Fruit fly (Drosophila melanogaster) whole organism, embryonic: Measurements from ENCODE around the gene bib.
A peak's percentile ranks its signal among the peaks of the same experiment; 100 is the strongest.

Experiments used
- Abd-B ChIP-seq: fragments of 200-800 bp; sonication (Bioruptor generic); optimal IDR thresholded peaks from 2 replicates; lab custom pipeline; 2018; ENCODE audit warnings: missing biosample characterization, mild to moderate bottlenecking, missing genetic modification characterization, moderate library complexity
- C15 ChIP-seq: fragments of 200-800 bp; sonication (Bioruptor generic); IDR thresholded peaks from 3 replicates; pipeline ENCODE4 v1.3.6; 2022; ENCODE audit warnings: missing biosample characterization, missing genetic modification characterization
- CG10321 ChIP-seq: fragments of 200-800 bp; sonication (Bioruptor generic); IDR thresholded peaks from 2 replicates; pipeline ENCODE4 v1.3.6; 2022; ENCODE audit warnings: missing biosample characterization, missing genetic modification characterization
- CG10959 ChIP-seq: fragments of 200-800 bp; sonication (Bioruptor generic); IDR thresholded peaks from 2 replicates; pipeline ENCODE4 v1.3.6; 2022; ENCODE audit warnings: missing biosample characterization, missing genetic modification characterization
- CG11093 ChIP-seq: fragments of 200-800 bp; sonication (Bioruptor generic); IDR thresholded peaks from 3 replicates; pipeline ENCODE4 v1.3.6; 2022; ENCODE audit warnings: missing biosample characterization, missing genetic modification characterization
- CG11456 ChIP-seq: fragments of 200-800 bp; sonication (Bioruptor generic); IDR thresholded peaks from 3 replicates; pipeline ENCODE4 v1.3.6; 2022; ENCODE audit warnings: missing biosample characterization, missing genetic modification characterization
- CG13624 ChIP-seq: fragments of 200-800 bp; sonication (Bioruptor generic); optimal IDR thresholded peaks from 2 replicates; lab custom pipeline; 2016; ENCODE audit warnings: missing biosample characterization, missing genetic modification characterization
- CG14965 ChIP-seq: fragments of 200-800 bp; sonication (Bioruptor generic); optimal IDR thresholded peaks from 2 replicates; lab custom pipeline; 2016; ENCODE audit warnings: missing biosample characterization, missing genetic modification characterization, borderline replicate concordance
- CG16813 ChIP-seq: fragments of 200-800 bp; sonication (Bioruptor generic); IDR thresholded peaks from 3 replicates; pipeline ENCODE4 v1.3.6; 2022; ENCODE audit warnings: missing biosample characterization, missing genetic modification characterization; ENCODE audit not compliant: partially characterized antibody
- CG16815 ChIP-seq: fragments of 200-800 bp; sonication (Bioruptor generic); optimal IDR thresholded peaks from 3 replicates; lab custom pipeline; 2017; ENCODE audit warnings: missing biosample characterization, mild to moderate bottlenecking, missing genetic modification characterization
- CG17568 ChIP-seq: fragments of 200-800 bp; sonication (Bioruptor generic); optimal IDR thresholded peaks from 2 replicates; lab custom pipeline; 2018; ENCODE audit warnings: missing biosample characterization, mild to moderate bottlenecking, missing genetic modification characterization, moderate library complexity
- CG17912 ChIP-seq: fragments of 200-800 bp; sonication (Bioruptor generic); optimal IDR thresholded peaks from 2 replicates; lab custom pipeline; 2018; ENCODE audit warnings: missing biosample characterization, mild to moderate bottlenecking, missing genetic modification characterization
- CG18011 ChIP-seq: fragments of 200-800 bp; sonication (Bioruptor generic); optimal IDR thresholded peaks from 2 replicates; lab custom pipeline; 2017; ENCODE audit warnings: missing biosample characterization, missing genetic modification characterization, mild to moderate bottlenecking, moderate library complexity, missing genotype
- CG18262 ChIP-seq: fragments of 200-800 bp; optimal IDR thresholded peaks from 3 replicates; lab custom pipeline; 2019; ENCODE audit warnings: missing biosample characterization, mild to moderate bottlenecking, missing genetic modification characterization, moderate library complexity
- CG18599 ChIP-seq: fragments of 200-800 bp; sonication (Bioruptor generic); optimal IDR thresholded peaks from 3 replicates; lab custom pipeline; 2017; ENCODE audit warnings: missing biosample characterization, missing genetic modification characterization, mild to moderate bottlenecking, moderate library complexity, missing genetic modification reagents
- CG30020 ChIP-seq: fragments of 200-800 bp; optimal IDR thresholded peaks from 2 replicates; lab custom pipeline; 2019; ENCODE audit warnings: missing biosample characterization, mild to moderate bottlenecking, missing genetic modification characterization, moderate library complexity
- CG30431 ChIP-seq: fragments of 200-800 bp; sonication (Bioruptor generic); optimal IDR thresholded peaks from 2 replicates; lab custom pipeline; 2017; ENCODE audit warnings: missing biosample characterization, missing genetic modification characterization
- CG31365 ChIP-seq: fragments of 200-800 bp; sonication (Bioruptor generic); optimal IDR thresholded peaks from 2 replicates; lab custom pipeline; 2018; ENCODE audit warnings: missing biosample characterization, mild to moderate bottlenecking, missing genetic modification characterization
- CG32532 ChIP-seq: fragments of 200-800 bp; sonication (Bioruptor generic); IDR thresholded peaks from 2 replicates; pipeline ENCODE4 v1.3.6; 2022; ENCODE audit warnings: missing biosample characterization, missing genetic modification characterization
- CG34224 ChIP-seq: fragments of 200-800 bp; sonication (Bioruptor generic); IDR thresholded peaks from 3 replicates; pipeline ENCODE4 v1.3.6; 2022; ENCODE audit warnings: missing biosample characterization, missing genetic modification characterization; ENCODE audit not compliant: partially characterized antibody
- CG5245 ChIP-seq: fragments of 200-800 bp; sonication (Bioruptor generic); optimal IDR thresholded peaks from 3 replicates; lab custom pipeline; 2016; ENCODE audit warnings: missing biosample characterization, missing genetic modification characterization
- CG6854 ChIP-seq: fragments of 200-800 bp; sonication (Bioruptor generic); optimal IDR thresholded peaks from 3 replicates; lab custom pipeline; 2017; ENCODE audit warnings: missing biosample characterization, mild to moderate bottlenecking, missing genetic modification characterization
- CG7271 ChIP-seq: fragments of 200-800 bp; sonication (Bioruptor generic); optimal IDR thresholded peaks from 2 replicates; lab custom pipeline; 2018; ENCODE audit warnings: missing biosample characterization, mild to moderate bottlenecking, missing genetic modification characterization, moderate library complexity
- CG7963 ChIP-seq: fragments of 200-800 bp; sonication (Bioruptor generic); IDR thresholded peaks from 3 replicates; pipeline ENCODE4 v1.3.6; 2022; ENCODE audit warnings: missing biosample characterization, missing genetic modification characterization; ENCODE audit not compliant: partially characterized antibody
- CG9215 ChIP-seq: fragments of 200-800 bp; sonication (Bioruptor generic); IDR thresholded peaks from 2 replicates; pipeline ENCODE4 v1.3.6; 2022; ENCODE audit warnings: missing biosample characterization, missing genetic modification characterization
- CTCF ChIP-seq: fragments of 200-800 bp; sonication (Bioruptor generic); optimal IDR thresholded peaks from 2 replicates; lab custom pipeline; 2017; ENCODE audit warnings: missing biosample characterization, mild to moderate bottlenecking, missing genetic modification characterization, moderate library complexity
- Chrac-16 ChIP-seq: fragments of 200-800 bp; sonication (Bioruptor generic); optimal IDR thresholded peaks from 3 replicates; lab custom pipeline; 2016; ENCODE audit warnings: missing biosample characterization, missing genetic modification characterization
- Dad ChIP-seq: fragments of 200-800 bp; sonication (Bioruptor generic); optimal IDR thresholded peaks from 3 replicates; lab custom pipeline; 2016; ENCODE audit warnings: missing biosample characterization, missing genetic modification characterization
- Drgx ChIP-seq: fragments of 200-800 bp; sonication (Bioruptor generic); IDR thresholded peaks from 2 replicates; pipeline ENCODE4 v1.3.6; 2022; ENCODE audit warnings: missing biosample characterization, missing genetic modification characterization
- HmgZ ChIP-seq: fragments of 200-800 bp; sonication (Bioruptor generic); optimal IDR thresholded peaks from 2 replicates; lab custom pipeline; 2018; ENCODE audit warnings: missing biosample characterization, mild to moderate bottlenecking, missing genetic modification characterization
- Jarid2 ChIP-seq: fragments of 200-800 bp; sonication (Bioruptor generic); optimal IDR thresholded peaks from 3 replicates; lab custom pipeline; 2017; ENCODE audit warnings: mild to moderate bottlenecking, missing biosample characterization, missing genetic modification reagents, missing genetic modification characterization
- Mad ChIP-seq: fragments of 200-800 bp; sonication (Bioruptor generic); optimal IDR thresholded peaks from 2 replicates; lab custom pipeline; 2016; ENCODE audit warnings: missing biosample characterization, missing genetic modification characterization
- Nf-YA ChIP-seq: fragments of 200-800 bp; sonication (Bioruptor generic); IDR thresholded peaks from 2 replicates; pipeline ENCODE4 v1.3.6; 2022; ENCODE audit warnings: missing biosample characterization, missing genetic modification characterization
- Poxn ChIP-seq: fragments of 200-800 bp; sonication (Bioruptor generic); IDR thresholded peaks from 2 replicates; pipeline ENCODE4 v1.3.6; 2022; ENCODE audit warnings: missing biosample characterization, missing genetic modification characterization
- Ptx1 ChIP-seq: fragments of 200-800 bp; sonication (Bioruptor generic); IDR thresholded peaks from 2 replicates; pipeline ENCODE4 v1.3.6; 2022; ENCODE audit warnings: missing biosample characterization, missing genetic modification characterization
- Side ChIP-seq: fragments of 200-800 bp; sonication (Bioruptor generic); optimal IDR thresholded peaks from 2 replicates; lab custom pipeline; 2016; ENCODE audit warnings: missing biosample characterization, missing genetic modification characterization
- Sox100B ChIP-seq: fragments of 200-800 bp; sonication (Bioruptor generic); optimal IDR thresholded peaks from 3 replicates; lab custom pipeline; 2018; ENCODE audit warnings: missing biosample characterization, mild to moderate bottlenecking, missing genetic modification characterization
- Spps ChIP-seq: fragments of 200-800 bp; sonication (Bioruptor generic); optimal IDR thresholded peaks from 2 replicates; lab custom pipeline; 2018; ENCODE audit warnings: missing biosample characterization, mild to moderate bottlenecking, missing genetic modification characterization
- abd-A ChIP-seq: fragments of 200-800 bp; sonication (Bioruptor generic); optimal IDR thresholded peaks from 3 replicates; lab custom pipeline; 2019; ENCODE audit warnings: missing biosample characterization, mild to moderate bottlenecking, missing genetic modification characterization, moderate library complexity
- az2 ChIP-seq: fragments of 200-800 bp; sonication (Bioruptor generic); optimal IDR thresholded peaks from 3 replicates; lab custom pipeline; 2016; ENCODE audit warnings: missing biosample characterization, missing genetic modification characterization
- crol ChIP-seq: fragments of 200-800 bp; sonication (Bioruptor generic); IDR thresholded peaks from 2 replicates; pipeline ENCODE4 v1.3.6; 2022; ENCODE audit warnings: missing biosample characterization, missing genetic modification characterization
- cwo ChIP-seq: fragments of 200-800 bp; sonication (Bioruptor generic); optimal IDR thresholded peaks from 3 replicates; lab custom pipeline; 2017; ENCODE audit warnings: missing biosample characterization, missing genetic modification characterization, mild to moderate bottlenecking, moderate library complexity, missing genetic modification reagents
- dan ChIP-seq: fragments of 200-800 bp; sonication (Bioruptor generic); IDR thresholded peaks from 2 replicates; pipeline ENCODE4 v1.3.6; 2022; ENCODE audit warnings: missing biosample characterization, missing genetic modification characterization
- eyg ChIP-seq: fragments of 200-800 bp; sonication (Bioruptor generic); optimal IDR thresholded peaks from 3 replicates; lab custom pipeline; 2016; ENCODE audit warnings: missing biosample characterization, missing genetic modification characterization
- ind ChIP-seq: fragments of 200-800 bp; sonication (Bioruptor generic); optimal IDR thresholded peaks from 3 replicates; lab custom pipeline; 2016; ENCODE audit warnings: missing biosample characterization, missing genetic modification characterization
- insv ChIP-seq, 2 experiments: fragments of 200-800 bp; sonication (Bioruptor generic); optimal IDR thresholded peaks; 3 replicates each; lab custom pipeline; 2016 to 2018; ENCODE audit warnings: missing biosample characterization in 2 of 2, missing genetic modification characterization in 2 of 2
- lilli ChIP-seq: fragments of 200-800 bp; sonication (Bioruptor generic); optimal IDR thresholded peaks from 3 replicates; lab custom pipeline; 2016; ENCODE audit warnings: missing biosample characterization, missing genetic modification characterization
- run ChIP-seq: fragments of 200-800 bp; sonication (Bioruptor generic); optimal IDR thresholded peaks from 3 replicates; lab custom pipeline; 2018; ENCODE audit warnings: missing biosample characterization, mild to moderate bottlenecking, missing genetic modification characterization
- sima ChIP-seq: fragments of 200-800 bp; sonication (Bioruptor generic); optimal IDR thresholded peaks from 2 replicates; lab custom pipeline; 2016; ENCODE audit warnings: missing biosample characterization, missing genetic modification characterization
- zfh1 ChIP-seq: fragments of 200-800 bp; sonication (Bioruptor generic); IDR thresholded peaks from 3 replicates; pipeline ENCODE4 v1.3.6; 2022; ENCODE audit warnings: missing biosample characterization, missing genetic modification characterization
- zfh2 ChIP-seq: fragments of 200-800 bp; sonication (Bioruptor generic); optimal IDR thresholded peaks from 2 replicates; lab custom pipeline; 2016; ENCODE audit warnings: missing biosample characterization, missing genetic modification characterization

bib gene

DNA sequence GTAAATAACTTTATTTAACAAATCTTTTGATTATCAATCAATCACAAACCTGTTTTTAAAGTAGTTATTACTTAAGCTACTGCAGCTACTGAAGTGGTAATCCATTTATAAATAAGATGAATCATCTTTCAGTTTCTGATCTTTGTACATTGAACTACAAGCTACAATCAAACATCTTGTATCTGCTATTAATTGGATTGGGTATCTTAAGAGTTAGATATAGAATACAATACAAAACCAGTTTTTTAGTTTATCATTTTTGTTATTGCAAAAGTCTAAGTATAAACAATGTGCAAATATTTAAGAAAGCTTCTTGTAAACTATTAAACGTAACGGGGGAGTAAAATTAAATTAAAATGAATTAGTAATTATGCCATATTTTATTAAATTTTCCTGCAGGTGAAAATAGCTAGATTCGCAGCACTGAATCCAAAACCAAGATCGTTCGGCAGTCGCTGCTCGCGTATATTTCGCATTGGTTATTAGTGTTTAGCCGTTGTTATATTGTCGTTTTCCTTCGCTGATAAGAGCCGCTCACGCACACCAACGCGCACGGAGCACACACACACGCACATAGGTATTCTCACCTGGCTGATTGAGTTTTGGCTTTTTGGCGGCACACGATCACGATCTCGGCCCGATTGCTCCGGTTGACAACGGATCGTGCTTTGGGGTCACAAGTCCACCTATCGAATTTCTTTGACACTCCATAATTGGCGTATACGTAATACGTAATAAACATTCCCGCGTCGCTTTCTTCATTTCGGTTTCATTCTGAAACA lies 36.5 kb upstream of the bib start (continued):
- TF ChIP-seq CG18011 (GFP tag; lab: Kevin White, UChicago) = no peak
- TF ChIP-seq sima (GFP tag; lab: Kevin White, UChicago) = no peak
- TF ChIP-seq Abd-B (GFP tag; lab: Kevin White, UChicago) = no peak
- TF ChIP-seq Drgx (GFP tag; lab: Robert Waterston, UW) = no peak
- no peak for TF ChIP-seq Mad
- TF ChIP-seq insv (GFP tag; optimal IDR thresholded peaks at IDR 0.05; lab: Kevin White, UChicago) = no peak
- peak; percentile 21; the same call in 1 of the 2 replicates for TF ChIP-seq CG32532
- TF ChIP-seq zfh2 = no peak
- TF ChIP-seq Spps (tag; lab: Kevin White, UChicago) = no peak
- no peak for TF ChIP-seq az2 (GFP tag; lab: Kevin White, UChicago)
- TF ChIP-seq CG11456 (GFP tag; lab: Robert Waterston, UW) = no peak
- TF ChIP-seq Side (GFP tag; lab: Kevin White, UChicago) = no peak
- TF ChIP-seq CG10959 (GFP tag; lab: Robert Waterston, UW) = no peak
- TF ChIP-seq CG34224 (GFP tag; lab: Robert Waterston, UW) = no peak
- TF ChIP-seq Jarid2 (GFP tag; lab: Kevin White, UChicago) = no peak
- TF ChIP-seq Ptx1 (GFP tag; lab: Robert Waterston, UW) = no peak
- TF ChIP-seq HmgZ (tag; lab: Kevin White, UChicago) = peak; percentile 8
- no peak for TF ChIP-seq lilli (GFP tag; lab: Kevin White, UChicago)
- TF ChIP-seq Chrac-16 = no peak
- no peak for TF ChIP-seq Sox100B (GFP tag; lab: Kevin White, UChicago)
- TF ChIP-seq CG31365 = no peak
- no peak for TF ChIP-seq CG16815 (GFP tag; lab: Kevin White, UChicago)
- no peak for TF ChIP-seq CTCF
- TF ChIP-seq CG17568 = no peak
- no peak for TF ChIP-seq eyg (GFP tag; lab: Kevin White, UChicago)
- TF ChIP-seq CG18262 = peak; percentile 6
- TF ChIP-seq CG14965 (GFP tag; lab: Kevin White, UChicago) = no peak
- no peak for TF ChIP-seq abd-A (tag; lab: Kevin White, UChicago)
- no peak for TF ChIP-seq CG30431 (GFP tag; lab: Kevin White, UChicago)
- no peak for TF ChIP-seq crol (GFP tag; lab: Robert Waterston, UW)
- no peak for TF ChIP-seq CG7963 (GFP tag; lab: Robert Waterston, UW)
- no peak for TF ChIP-seq CG6854 (GFP tag; lab: Kevin White, UChicago)
- TF ChIP-seq zfh1 (GFP tag; lab: Robert Waterston, UW) = no peak
- TF ChIP-seq CG5245 = no peak
- no peak for TF ChIP-seq CG13624
- TF ChIP-seq CG7271 = no peak
- TF ChIP-seq CG30020 (tag; lab: Kevin White, UChicago) = no peak
- TF ChIP-seq ind (GFP tag; lab: Kevin White, UChicago) = no peak
- TF ChIP-seq cwo = peak; percentile 9
- no peak for TF ChIP-seq CG11093
- no peak for TF ChIP-seq CG16813 (GFP tag; lab: Robert Waterston, UW)
- no peak for TF ChIP-seq dan (GFP tag; lab: Robert Waterston, UW)
- TF ChIP-seq Nf-YA = no peak
- no peak for TF ChIP-seq CG10321
- TF ChIP-seq C15 (GFP tag; lab: Robert Waterston, UW) = no peak
- no peak for TF ChIP-seq CG9215 (GFP tag; lab: Robert Waterston, UW)
- no peak for TF ChIP-seq Poxn
- TF ChIP-seq CG18599 (GFP tag; lab: Kevin White, UChicago) = peak; percentile 8
- TF ChIP-seq run (tag; lab: Kevin White, UChicago) = no peak
- no peak for TF ChIP-seq Dad (GFP tag; lab: Kevin White, UChicago)
- TF ChIP-seq CG17912 = no peak
